Fruit fly (Drosophila melanogaster) whole organism: ENCODE measurements around the gene PAN3.

Experiments
- CG8478 ChIP-seq: fragments of >200 bp; optimal IDR thresholded peaks from 2 replicates; lab custom pipeline; 2018; ENCODE audit warnings: inconsistent platforms
- Dll ChIP-seq: fragments of >200 bp; optimal IDR thresholded peaks from 2 replicates; lab custom pipeline; 2017
- EcR ChIP-seq, 2 experiments: fragments of >200 bp; optimal IDR thresholded peaks; 2 replicates each; lab custom pipeline; 2017; ENCODE audit warnings: missing biosample characterization in 2 of 2, missing genetic modification characterization in 2 of 2, missing genetic modification reagents in 2 of 2
- pan ChIP-seq: fragments of >200 bp; optimal IDR thresholded peaks from 2 replicates; lab custom pipeline; 2017
- psq ChIP-seq: fragments of >200 bp; optimal IDR thresholded peaks from 2 replicates; lab custom pipeline; 2017
- usp ChIP-seq: fragments of >200 bp; optimal IDR thresholded peaks from 2 replicates; lab custom pipeline; 2017; ENCODE audit warnings: missing biosample characterization, missing genetic modification characterization, mixed read lengths

- TF ChIP-seq psq (lab: Kevin White, UChicago) (no peak), usp (GFP tag; lab: Kevin White, UChicago) (no peak), CG8478 (lab: Kevin White, UChicago) (no peak), pan (no peak), EcR (GFP tag; optimal IDR thresholded peaks at IDR 0.05; lab: Kevin White, UChicago) (no peak), Dll (lab: Kevin White, UChicago) (no peak)
Observed at dm6 chr3L:3096726-3097597, 26.0 kb downstream of the PAN3 start.
